Worm (Caenorhabditis elegans) whole organism, L2 larva: ENCODE results near the gene sfxn-1.1.

Experiments used
- F13H6.1 ChIP-seq: sonication (generic microtip); optimal IDR thresholded peaks from 2 replicates; lab custom pipeline; 2016; ENCODE audit warnings: missing genetic modification characterization, missing compliant biosample characterization
- lin-11 ChIP-seq: fragments of 150-350 bp; sonication (generic microtip); optimal IDR thresholded peaks from 2 replicates; lab custom pipeline; 2014; ENCODE audit warnings: missing biosample characterization, missing genetic modification characterization, inconsistent platforms, mixed read lengths

DNA sequence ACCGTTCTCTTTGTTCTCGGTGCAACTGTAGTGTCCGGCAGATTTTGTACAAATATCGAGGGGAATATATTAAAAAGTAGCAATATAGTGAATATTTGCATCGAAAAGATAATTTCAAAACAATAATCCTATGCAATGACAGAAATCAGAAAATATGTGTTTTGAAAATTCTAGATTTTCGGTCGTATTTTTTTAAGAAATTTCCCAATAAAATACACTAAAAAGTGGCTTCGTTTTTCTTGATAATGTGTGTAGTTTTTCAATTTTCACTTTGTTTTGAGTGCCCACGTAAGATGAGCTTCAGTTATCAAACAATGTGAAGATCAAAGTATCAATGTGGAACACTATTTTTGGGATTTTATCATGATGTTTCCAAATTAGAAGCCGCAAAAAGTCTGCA is 1.8 kb downstream of the sfxn-1.1 start, which contains the start of gene gcy-1:
- TF ChIP-seq lin-11 (no peak), F13H6.1 (tag; lab: Kevin White, UChicago) (no peak)
